Worm (Caenorhabditis elegans) whole organism, L4 larva: ENCODE measurements around the gene btb-9.
A peak's percentile ranks its signal among the peaks of the same experiment; 100 is the strongest.

Source experiments
- R02D3.7 ChIP-seq: fragments of 150-350 bp; sonication (generic microtip); optimal IDR thresholded peaks from 3 replicates; lab custom pipeline; 2014; ENCODE audit warnings: missing biosample characterization, missing genetic modification characterization
- Y105C5A.15 ChIP-seq: fragments of 200-800 bp; sonication (Bioruptor generic); IDR thresholded peaks from 2 replicates; pipeline ENCODE4 v1.3.6; 2022; ENCODE audit warnings: missing genetic modification characterization, missing compliant biosample characterization
- ZK337.2 ChIP-seq: fragments of 200-800 bp; sonication (Bioruptor generic); IDR thresholded peaks from 2 replicates; pipeline ENCODE4 v1.3.6; 2022; ENCODE audit warnings: missing genetic modification reagents, missing genetic modification characterization, missing compliant biosample characterization
- aha-1 ChIP-seq: fragments of 150-350 bp; peaks from one replicate; lab custom pipeline; 2014; ENCODE audit warnings: missing biosample characterization, missing genetic modification characterization
- ceh-20 ChIP-seq: fragments of 200-800 bp; sonication (Bioruptor generic); IDR thresholded peaks from 2 replicates; pipeline ENCODE4 v1.3.6; 2022; ENCODE audit warnings: missing genetic modification reagents, missing genetic modification characterization, missing compliant biosample characterization
- ceh-82 ChIP-seq: sonication (generic microtip); optimal IDR thresholded peaks from 2 replicates; lab custom pipeline; 2017; ENCODE audit warnings: missing biosample characterization, missing genetic modification characterization
- ces-1 ChIP-seq: fragments of 150-350 bp; sonication (generic microtip); optimal IDR thresholded peaks from 4 replicates; lab custom pipeline; 2014; ENCODE audit warnings: missing biosample characterization, missing genetic modification reagents, missing genetic modification characterization
- cey-2 ChIP-seq: sonication (generic microtip); optimal IDR thresholded peaks from 3 replicates; lab custom pipeline; 2017; ENCODE audit warnings: missing genetic modification characterization, mild to moderate bottlenecking, missing compliant biosample characterization, antibody characterized with exemption, borderline replicate concordance; ENCODE audit not compliant: insufficient read depth
- ctbp-1 ChIP-seq: fragments of 200-800 bp; sonication (Bioruptor generic); IDR thresholded peaks from 2 replicates; pipeline ENCODE4 v1.3.6; 2022; ENCODE audit warnings: missing genetic modification reagents, missing genetic modification characterization, missing compliant biosample characterization
- daf-8 ChIP-seq: fragments of 200-800 bp; sonication (Bioruptor generic); IDR thresholded peaks from 2 replicates; pipeline ENCODE4 v1.3.6; 2022; ENCODE audit warnings: missing genetic modification characterization, missing compliant biosample characterization
- dmd-8 ChIP-seq: fragments of 200-800 bp; sonication (Bioruptor generic); IDR thresholded peaks from 2 replicates; pipeline ENCODE4 v1.3.6; 2022; ENCODE audit warnings: missing genetic modification characterization, missing compliant biosample characterization
- fkh-10 ChIP-seq: fragments of 150-350 bp; optimal IDR thresholded peaks from 2 replicates; lab custom pipeline; 2014; ENCODE audit warnings: missing biosample characterization, missing genetic modification reagents, missing genetic modification characterization
- hlh-11 ChIP-seq: fragments of 200-800 bp; sonication (Bioruptor generic); optimal IDR thresholded peaks from 2 replicates; lab custom pipeline; 2018; ENCODE audit warnings: mild to moderate bottlenecking, missing genetic modification characterization, missing compliant biosample characterization
- hlh-30 ChIP-seq: sonication (generic microtip); optimal IDR thresholded peaks from 2 replicates; lab custom pipeline; 2017; ENCODE audit warnings: antibody characterized with exemption, mild to moderate bottlenecking, missing genetic modification characterization, missing compliant biosample characterization; ENCODE audit not compliant: insufficient read depth
- hmg-1.1 ChIP-seq: fragments of 200-800 bp; sonication (Bioruptor generic); IDR thresholded peaks from 2 replicates; pipeline ENCODE4 v1.3.6; 2022; ENCODE audit warnings: missing genetic modification reagents, missing genetic modification characterization, missing compliant biosample characterization
- lin-13 ChIP-seq: fragments of 150-350 bp; optimal IDR thresholded peaks from 2 replicates; lab custom pipeline; 2014; ENCODE audit warnings: missing biosample characterization, missing genetic modification reagents, missing genetic modification characterization
- madf-5 ChIP-seq, 2 experiments: fragments of 200-800 bp; sonication (Bioruptor generic); IDR thresholded peaks; 2 replicates each; pipeline ENCODE4 v1.3.6; 2022; ENCODE audit warnings: missing compliant biosample characterization in 2 of 2, missing genetic modification characterization in 2 of 2
- madf-9 ChIP-seq: fragments of 200-800 bp; sonication (Bioruptor generic); conservative IDR thresholded peaks from 2 replicates; pipeline ENCODE4 v1.3.6; 2022; ENCODE audit warnings: missing genetic modification reagents, missing genetic modification characterization, missing compliant biosample characterization
- mep-1 ChIP-seq: fragments of 150-350 bp; sonication (generic microtip); optimal IDR thresholded peaks from 3 replicates; lab custom pipeline; 2014; ENCODE audit warnings: missing biosample characterization, missing genetic modification characterization
- nhr-10 ChIP-seq: fragments of 150-350 bp; optimal IDR thresholded peaks from 2 replicates; lab custom pipeline; 2014; ENCODE audit warnings: missing biosample characterization, missing genetic modification characterization
- nhr-11 ChIP-seq: fragments of 150-350 bp; optimal IDR thresholded peaks from 2 replicates; lab custom pipeline; 2014; ENCODE audit warnings: missing biosample characterization, missing genetic modification characterization
- nhr-237 ChIP-seq: sonication (generic microtip); optimal IDR thresholded peaks from 2 replicates; lab custom pipeline; 2017; ENCODE audit warnings: missing biosample characterization, missing genetic modification characterization
- nhr-42 ChIP-seq: fragments of 200-800 bp; sonication (Bioruptor generic); IDR thresholded peaks from 2 replicates; pipeline ENCODE4 v1.3.6; 2022; ENCODE audit warnings: missing genetic modification characterization, missing compliant biosample characterization
- nhr-6 ChIP-seq: fragments of 150-350 bp; optimal IDR thresholded peaks from 2 replicates; lab custom pipeline; 2014; ENCODE audit warnings: missing biosample characterization, missing genetic modification characterization
- pha-4 ChIP-seq, 2 experiments: fragments of 150-350 bp in 1 of 2; fragments of 200-800 bp in 1 of 2; sonication (Bioruptor generic) in 1 of 2; IDR thresholded peaks in 1 of 2; optimal IDR thresholded peaks in 1 of 2; 2 replicates each; pipeline versions ENCODE4 v1.3.6 to Lab custom; 2014 to 2022; ENCODE audit warnings: missing genetic modification characterization in 2 of 2, missing genetic modification reagents in 2 of 2, missing biosample characterization in 1 of 2, missing compliant biosample characterization in 1 of 2
- php-3 ChIP-seq: fragments of 200-800 bp; sonication (Bioruptor generic); IDR thresholded peaks from 2 replicates; pipeline ENCODE4 v1.3.6; 2022; ENCODE audit warnings: missing genetic modification reagents, missing genetic modification characterization, missing compliant biosample characterization
- rbr-2 ChIP-seq: sonication (generic microtip); optimal IDR thresholded peaks from 2 replicates; lab custom pipeline; 2016; ENCODE audit warnings: missing genotype, missing genetic modification characterization, missing compliant biosample characterization
- saeg-2 ChIP-seq: fragments of 200-800 bp; sonication (Bioruptor generic); IDR thresholded peaks from 2 replicates; pipeline ENCODE4 v1.3.6; 2022; ENCODE audit warnings: missing genetic modification reagents, missing genetic modification characterization, missing compliant biosample characterization
- sdz-12 ChIP-seq: fragments of 200-800 bp; sonication (Bioruptor generic); optimal IDR thresholded peaks from 2 replicates; lab custom pipeline; 2018; ENCODE audit warnings: mild to moderate bottlenecking, missing genetic modification characterization, missing compliant biosample characterization
- skn-1 ChIP-seq: fragments of 150-350 bp; optimal IDR thresholded peaks from 2 replicates; lab custom pipeline; 2014; ENCODE audit warnings: missing biosample characterization, missing genetic modification characterization
- snpc-4 ChIP-seq: fragments of 150-350 bp; optimal IDR thresholded peaks from 2 replicates; lab custom pipeline; 2014; ENCODE audit warnings: missing biosample characterization, missing genetic modification characterization
- spr-1 ChIP-seq: sonication (generic microtip); optimal IDR thresholded peaks from 2 replicates; lab custom pipeline; 2016; ENCODE audit warnings: mild to moderate bottlenecking, missing genetic modification characterization, missing compliant biosample characterization
- zfp-2 ChIP-seq: sonication (generic microtip); optimal IDR thresholded peaks from 2 replicates; lab custom pipeline; 2016; ENCODE audit warnings: mild to moderate bottlenecking, missing genetic modification characterization, missing compliant biosample characterization
- ztf-11 ChIP-seq: fragments of 150-350 bp; optimal IDR thresholded peaks from 2 replicates; lab custom pipeline; 2014; ENCODE audit warnings: missing biosample characterization, missing genetic modification characterization
- ztf-7 ChIP-seq: fragments of 150-350 bp; optimal IDR thresholded peaks from 2 replicates; lab custom pipeline; 2014; ENCODE audit warnings: missing biosample characterization, missing genetic modification characterization

btb-9 gene

ce11 chrII:1695861-1696260, 32.4 kb upstream of the btb-9 start, which contains the start of gene F58E1.13:
Gene F58E1.13 (minus strand): TSS chrII:1695872.
- TF ChIP-seq nhr-6 (tag; lab: Kevin White, UChicago) (no peak), ceh-82 (no peak), nhr-237 (tag; lab: Kevin White, UChicago) (no peak), ces-1 (GFP tag; lab: Kevin White, UChicago) (no peak), zfp-2 (tag; lab: Kevin White, UChicago) (no peak), nhr-10 (tag; lab: Kevin White, UChicago) (no peak), aha-1 (tag; lab: Kevin White, UChicago) (no peak), R02D3.7 (tag; lab: Kevin White, UChicago) (no peak), snpc-4 (tag; lab: Kevin White, UChicago) (no peak), fkh-10 (no peak), mep-1 (tag; lab: Kevin White, UChicago) (no peak), cey-2 (tag; lab: Kevin White, UChicago) (no peak), ceh-20 (GFP tag; lab: Robert Waterston, UW) (no peak), madf-5 (GFP tag; IDR thresholded peaks at IDR 0.05; lab: Robert Waterston, UW) (no peak), saeg-2 (no peak), lin-13 (no peak), nhr-42 (GFP tag; lab: Robert Waterston, UW) (no peak), Y105C5A.15 (GFP tag; lab: Robert Waterston, UW) (no peak)

- 0 out of 2 replicates have a peak, but pooled peaks have one; percentile 48 for TF ChIP-seq dmd-8 (GFP tag; lab: Robert Waterston, UW)
Observed at ce11 chrII:1700518-1701091, 27.7 kb upstream of the btb-9 start.

DNA sequence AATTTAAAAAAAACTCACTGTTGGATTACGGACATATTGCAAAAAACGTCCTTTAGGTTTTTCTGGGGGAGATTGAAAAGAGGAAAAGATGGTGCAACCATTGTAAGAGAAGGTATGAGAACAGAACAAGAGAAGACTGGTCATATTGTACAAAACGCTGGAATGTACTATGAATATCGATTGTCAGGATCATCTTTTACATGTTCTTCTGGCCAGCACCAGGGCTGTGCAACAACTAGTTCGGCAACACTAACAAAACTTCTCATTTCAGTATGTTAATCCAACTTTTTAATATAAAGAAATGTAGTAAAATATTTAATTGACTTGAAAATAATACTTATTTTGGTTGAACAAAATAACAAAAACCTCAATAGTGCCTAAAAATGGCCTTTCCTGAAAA, 24.9 kb upstream of the btb-9 start, which contains the start of gene fbxb-47:
Gene fbxb-47 (minus strand): TSS at position 101 of the 400 bp plus-strand sequence.
- TF ChIP-seq nhr-237 (tag; lab: Kevin White, UChicago), result no peak

DNA sequence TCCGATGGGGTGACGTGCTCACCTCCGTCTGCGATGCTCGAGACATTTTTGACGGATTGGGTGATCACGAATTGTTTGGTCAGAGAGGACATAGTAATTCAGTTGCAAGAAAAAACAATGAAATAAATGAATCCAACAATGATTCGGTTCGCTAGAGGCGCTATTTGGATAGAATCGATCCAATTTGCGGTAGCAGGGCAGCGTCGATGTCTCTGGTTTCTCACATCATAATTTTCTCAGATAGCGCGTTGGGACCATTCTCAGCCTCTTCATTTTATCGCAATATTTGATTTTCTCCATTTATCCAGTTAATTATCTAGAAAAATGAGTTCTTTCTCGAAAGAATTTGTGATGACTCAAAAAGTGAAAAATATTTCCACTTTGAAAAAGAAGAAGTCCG, 21.9 kb upstream of the btb-9 start, which contains the start of gene sdz-18:
Gene sdz-18 (minus strand): TSS at position 101 of the 400 bp plus-strand sequence.
- no peak for TF ChIP-seq nhr-11
- no peak for TF ChIP-seq hlh-30 (tag; lab: Kevin White, UChicago)
- peak; percentile 44 for TF ChIP-seq aha-1 (tag; lab: Kevin White, UChicago)
- TF ChIP-seq, all 104 proteins: peak for 1

ce11 chrII:1709959-1710358, 18.3 kb upstream of the btb-9 start, which contains the start of gene fbxa-184:
Gene fbxa-184 (plus strand): TSS chrII:1710259.
- no peak for TF ChIP-seq rbr-2 (tag; lab: Kevin White, UChicago)
- peak; percentile 28 for TF ChIP-seq aha-1 (tag; lab: Kevin White, UChicago)

- TF ChIP-seq ZK337.2, result no peak
- TF ChIP-seq madf-9 (GFP tag; lab: Robert Waterston, UW), result no peak
- no peak for TF ChIP-seq pha-4 (GFP tag; IDR thresholded peaks at IDR 0.05; lab: Robert Waterston, UW)
- TF ChIP-seq pha-4 (tag; optimal IDR thresholded peaks at IDR 0.05; lab: Kevin White, UChicago), result no peak
- no peak for TF ChIP-seq skn-1 (tag; lab: Kevin White, UChicago)
- no peak for TF ChIP-seq ztf-11 (tag; lab: Kevin White, UChicago)
- no peak for TF ChIP-seq ceh-20 (GFP tag; lab: Robert Waterston, UW)
- TF ChIP-seq hmg-1.1 (GFP tag; lab: Robert Waterston, UW), result no peak
- TF ChIP-seq ctbp-1 (GFP tag; lab: Robert Waterston, UW), result no peak
- no peak for TF ChIP-seq hlh-11 (tag; lab: Kevin White, UChicago)
- TF ChIP-seq spr-1 (tag; lab: Kevin White, UChicago), result no peak
- TF ChIP-seq php-3 (GFP tag; lab: Robert Waterston, UW), result no peak
- TF ChIP-seq fkh-10, result no peak
- TF ChIP-seq daf-8 (GFP tag; lab: Robert Waterston, UW), result no peak
- no peak for TF ChIP-seq nhr-6 (tag; lab: Kevin White, UChicago)
- TF ChIP-seq ztf-7 (tag; lab: Kevin White, UChicago), result no peak
- TF ChIP-seq sdz-12 (GFP tag; lab: Kevin White, UChicago), result no peak
Observed at ce11 chrII:1712938-1713337, 15.4 kb upstream of the btb-9 start, which contains the start of gene btb-7. Gene btb-7 (plus strand): TSS chrII:1713238.
